Fruit fly (Drosophila melanogaster): ENCODE measurements around the gene CG43098.

Gene CG43098

dm6 chr3L:3702489-3702888, 43.6 kb downstream of the CG43098 start:
- TF ChIP-seq Pif1B (GFP tag; optimal IDR thresholded peaks at IDR 0.05) (no peak), Snoo (tag; optimal IDR thresholded peaks at IDR 0.05) (no peak), CG9948 (tag; optimal IDR thresholded peaks at IDR 0.05) (no peak), fd96Ca (GFP tag; IDR thresholded peaks at IDR 0.05) (no peak), Ets98B (GFP tag; IDR thresholded peaks at IDR 0.05) (no peak), CG8301 (tag; optimal IDR thresholded peaks at IDR 0.05) (no peak), D1 (tag; optimal IDR thresholded peaks at IDR 0.05) (no peak), CG12605 (GFP tag; IDR thresholded peaks at IDR 0.05) (no peak), CG34367 (tag; optimal IDR thresholded peaks at IDR 0.05) (no peak), CG14655 (GFP tag; optimal IDR thresholded peaks at IDR 0.05) (no peak), CG13204 (GFP tag; optimal IDR thresholded peaks at IDR 0.05) (no peak), EcR (GFP tag; optimal IDR thresholded peaks at IDR 0.05) (no peak), Pif1A (GFP tag; optimal IDR thresholded peaks at IDR 0.05) (no peak)

DNA sequence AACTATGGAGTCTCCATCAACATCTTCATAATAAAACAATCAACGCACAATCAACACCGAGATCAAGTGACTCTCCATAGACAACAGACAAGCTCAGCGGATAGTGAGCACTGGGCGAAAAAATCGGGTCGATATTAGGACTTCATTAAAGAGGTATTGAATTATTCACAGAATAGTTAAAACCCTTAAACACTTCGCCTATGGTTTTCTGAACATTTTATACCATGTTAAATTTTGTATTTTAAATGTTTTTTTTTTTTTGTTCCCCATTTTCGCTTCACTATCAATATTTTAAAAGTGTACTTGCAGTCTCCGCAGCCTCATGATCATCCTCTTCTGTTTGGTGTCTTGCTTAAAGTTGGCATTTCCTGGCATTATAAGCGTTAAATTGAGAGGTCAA, 47.1 kb downstream of the CG43098 start:
- TF ChIP-seq CG4496 (GFP tag; IDR thresholded peaks at IDR 0.05): 0 out of 3 replicates have a peak, but pooled peaks have one; percentile 23
- no peak for TF ChIP-seq Pif1A (GFP tag; optimal IDR thresholded peaks at IDR 0.05)
- no peak for TF ChIP-seq CG15710 (tag; optimal IDR thresholded peaks at IDR 0.05)
- TF ChIP-seq gl (tag; optimal IDR thresholded peaks at IDR 0.05): no peak
- no peak for TF ChIP-seq CG12605 (GFP tag; IDR thresholded peaks at IDR 0.05)
- peak; percentile 22 for TF ChIP-seq CG9948 (tag; optimal IDR thresholded peaks at IDR 0.05)
- no peak for TF ChIP-seq Ets98B (GFP tag; IDR thresholded peaks at IDR 0.05)
- TF ChIP-seq CG17806 (tag; optimal IDR thresholded peaks at IDR 0.05): peak; percentile 10
- TF ChIP-seq D1 (tag; optimal IDR thresholded peaks at IDR 0.05): no peak
- no peak for TF ChIP-seq Snoo (tag; optimal IDR thresholded peaks at IDR 0.05)
- TF ChIP-seq Pif1B (GFP tag; optimal IDR thresholded peaks at IDR 0.05): no peak
- TF ChIP-seq CG32121 (GFP tag; IDR thresholded peaks at IDR 0.05): no peak
- TF ChIP-seq CG14655 (GFP tag; optimal IDR thresholded peaks at IDR 0.05): peak; percentile 16
- no peak for TF ChIP-seq CG8159 (tag; optimal IDR thresholded peaks at IDR 0.05)
- TF ChIP-seq CG13204 (GFP tag; optimal IDR thresholded peaks at IDR 0.05): no peak
- no peak for TF ChIP-seq CG10348 (GFP tag; IDR thresholded peaks at IDR 0.05)
- TF ChIP-seq fd96Ca (GFP tag; IDR thresholded peaks at IDR 0.05): 0 out of 3 replicates have a peak, but pooled peaks have one; percentile 21
- peak; percentile 8 for TF ChIP-seq CG8301 (tag; optimal IDR thresholded peaks at IDR 0.05)
- TF ChIP-seq CG34367 (tag; optimal IDR thresholded peaks at IDR 0.05): no peak

DNA sequence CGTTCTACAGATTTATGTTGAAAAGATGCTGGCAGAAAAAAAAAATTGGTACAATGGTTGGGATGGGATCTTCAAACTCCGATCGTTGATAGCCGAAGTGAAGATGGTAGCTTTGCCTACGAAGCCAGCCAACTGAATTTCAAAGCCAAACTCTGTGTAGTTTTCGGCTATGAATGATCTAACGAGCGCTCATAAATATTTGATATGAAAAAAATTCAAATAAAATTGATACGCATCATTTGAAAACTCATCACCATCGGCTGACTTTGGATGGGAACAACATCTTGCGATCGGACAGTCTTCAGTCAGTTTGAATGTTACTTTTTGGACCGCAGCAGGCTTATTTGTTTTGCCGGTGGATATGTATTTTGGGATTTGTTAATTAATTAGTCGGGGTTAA, 47.9 kb downstream of the CG43098 start:
- TF ChIP-seq CG14655 (GFP tag; optimal IDR thresholded peaks at IDR 0.05): no peak
- no peak for TF ChIP-seq CG15710 (tag; optimal IDR thresholded peaks at IDR 0.05)
- TF ChIP-seq CG32121 (GFP tag; IDR thresholded peaks at IDR 0.05): no peak
- TF ChIP-seq CG34367 (tag; optimal IDR thresholded peaks at IDR 0.05): no peak
- no peak for TF ChIP-seq fd96Ca (GFP tag; IDR thresholded peaks at IDR 0.05)
- TF ChIP-seq EcR (GFP tag; optimal IDR thresholded peaks at IDR 0.05): no peak
- no peak for TF ChIP-seq CG8159 (tag; optimal IDR thresholded peaks at IDR 0.05)
- TF ChIP-seq CG17806 (tag; optimal IDR thresholded peaks at IDR 0.05): no peak
- TF ChIP-seq CG13204 (GFP tag; optimal IDR thresholded peaks at IDR 0.05): no peak
- TF ChIP-seq CG4496 (GFP tag; IDR thresholded peaks at IDR 0.05): no peak
- no peak for TF ChIP-seq Pif1A (GFP tag; optimal IDR thresholded peaks at IDR 0.05)

dm6 chr3L:3707929-3708328, 49.1 kb downstream of the CG43098 start:
- no peak for TF ChIP-seq rn (GFP tag; IDR thresholded peaks at IDR 0.05)
- TF ChIP-seq Pif1A (GFP tag; optimal IDR thresholded peaks at IDR 0.05): no peak
- no peak for TF ChIP-seq Ets98B (GFP tag; IDR thresholded peaks at IDR 0.05)
- no peak for TF ChIP-seq CG9948 (tag; optimal IDR thresholded peaks at IDR 0.05)
- no peak for TF ChIP-seq EcR (GFP tag; optimal IDR thresholded peaks at IDR 0.05)
- no peak for TF ChIP-seq gl (tag; optimal IDR thresholded peaks at IDR 0.05)
- no peak for TF ChIP-seq CG14655 (GFP tag; optimal IDR thresholded peaks at IDR 0.05)
- no peak for TF ChIP-seq CG13204 (GFP tag; optimal IDR thresholded peaks at IDR 0.05)
- no peak for TF ChIP-seq CG17806 (tag; optimal IDR thresholded peaks at IDR 0.05)
- TF ChIP-seq CG8301 (tag; optimal IDR thresholded peaks at IDR 0.05): no peak
- no peak for TF ChIP-seq CG12605 (GFP tag; IDR thresholded peaks at IDR 0.05)
- TF ChIP-seq Pif1B (GFP tag; optimal IDR thresholded peaks at IDR 0.05): no peak
- no peak for TF ChIP-seq CG4496 (GFP tag; IDR thresholded peaks at IDR 0.05)
- no peak for TF ChIP-seq Snoo (tag; optimal IDR thresholded peaks at IDR 0.05)
- TF ChIP-seq CG32121 (GFP tag; IDR thresholded peaks at IDR 0.05): no peak
- TF ChIP-seq CG10348 (GFP tag; IDR thresholded peaks at IDR 0.05): no peak
- no peak for TF ChIP-seq CG34367 (tag; optimal IDR thresholded peaks at IDR 0.05)
- TF ChIP-seq CG8159 (tag; optimal IDR thresholded peaks at IDR 0.05): no peak
- no peak for TF ChIP-seq D1 (tag; optimal IDR thresholded peaks at IDR 0.05)
- no peak for TF ChIP-seq fd96Ca (GFP tag; IDR thresholded peaks at IDR 0.05)

Data from whole organism, pupa.